Fruit fly (Drosophila melanogaster) whole organism: Measurements from ENCODE around the gene Sec13.

Experiments
- CG8478 ChIP-seq: fragments of >200 bp; optimal IDR thresholded peaks from 2 replicates; lab custom pipeline; 2018; ENCODE audit warnings: inconsistent platforms
- Dll ChIP-seq: fragments of >200 bp; optimal IDR thresholded peaks from 2 replicates; lab custom pipeline; 2017
- EcR ChIP-seq, 2 experiments: fragments of >200 bp; optimal IDR thresholded peaks; 2 replicates each; lab custom pipeline; 2017; ENCODE audit warnings: missing biosample characterization in 2 of 2, missing genetic modification characterization in 2 of 2, missing genetic modification reagents in 2 of 2
- pan ChIP-seq: fragments of >200 bp; optimal IDR thresholded peaks from 2 replicates; lab custom pipeline; 2017
- psq ChIP-seq: fragments of >200 bp; optimal IDR thresholded peaks from 2 replicates; lab custom pipeline; 2017
- usp ChIP-seq: fragments of >200 bp; optimal IDR thresholded peaks from 2 replicates; lab custom pipeline; 2017; ENCODE audit warnings: missing biosample characterization, missing genetic modification characterization, mixed read lengths

Gene Sec13

dm6 chr3R:23403628-23404027 lies 47.5 kb downstream of the Sec13 start, which contains the start of gene CG17380:
TSS of gene CG17380 (minus strand) at chr3R:23403728.
- TF ChIP-seq EcR (GFP tag; optimal IDR thresholded peaks at IDR 0.05; lab: Kevin White, UChicago) (no peak), Dll (lab: Kevin White, UChicago) (no peak), usp (GFP tag; lab: Kevin White, UChicago) (no peak), psq (lab: Kevin White, UChicago) (no peak), pan (lab: Kevin White, UChicago) (no peak), CG8478 (lab: Kevin White, UChicago) (no peak)

dm6 chr3R:23405209-23405608 lies 49.1 kb downstream of the Sec13 start, which contains the start of gene Ir94e:
TSS of gene Ir94e (plus strand) at chr3R:23405509.
- TF ChIP-seq EcR (GFP tag; optimal IDR thresholded peaks at IDR 0.05; lab: Kevin White, UChicago) (no peak), pan (lab: Kevin White, UChicago) (no peak), CG8478 (lab: Kevin White, UChicago) (no peak), Dll (lab: Kevin White, UChicago) (no peak), usp (GFP tag; lab: Kevin White, UChicago) (no peak)

- TF ChIP-seq CG8478 (lab: Kevin White, UChicago) = no peak
These were observed 51.8 kb downstream of the Sec13 start for dm6 chr3R:23407880-23408279.
